Worm (Caenorhabditis elegans) whole organism, early embryonic: Measurements from ENCODE around the gene pxmp-4.

ENCODE experiments used
- B0310.2 ChIP-seq: sonication (generic microtip); optimal IDR thresholded peaks from 2 replicates; lab custom pipeline; 2016; ENCODE audit warnings: mild to moderate bottlenecking, missing genetic modification characterization, missing compliant biosample characterization
- F13C5.2 ChIP-seq: sonication (generic microtip); optimal IDR thresholded peaks from 2 replicates; lab custom pipeline; 2017; ENCODE audit warnings: mild to moderate bottlenecking, missing genetic modification characterization, inconsistent platforms, missing compliant biosample characterization
- aly-1 ChIP-seq: sonication (generic microtip); optimal IDR thresholded peaks from 2 replicates; lab custom pipeline; 2016; ENCODE audit warnings: missing genetic modification characterization, missing compliant biosample characterization
- ama-1 ChIP-seq: fragments of 150-350 bp; optimal IDR thresholded peaks from 2 replicates; lab custom pipeline; 2014
- ceh-13 ChIP-seq: fragments of 200-800 bp; sonication (Bioruptor generic); optimal IDR thresholded peaks from 2 replicates; lab custom pipeline; 2018; ENCODE audit warnings: mild to moderate bottlenecking, missing genetic modification characterization, missing compliant biosample characterization
- ceh-36 ChIP-seq: sonication (generic microtip); optimal IDR thresholded peaks from 2 replicates; lab custom pipeline; 2016; ENCODE audit warnings: missing genetic modification characterization, inconsistent platforms, missing compliant biosample characterization
- ets-7 ChIP-seq: sonication (generic microtip); optimal IDR thresholded peaks from 2 replicates; lab custom pipeline; 2016; ENCODE audit warnings: missing genotype, missing genetic modification characterization, missing compliant biosample characterization
- flt-1 ChIP-seq: fragments of 200-800 bp; sonication (Bioruptor generic); IDR thresholded peaks from 2 replicates; pipeline ENCODE4 v1.3.6; 2022; ENCODE audit warnings: missing genetic modification characterization, missing compliant biosample characterization
- hmbx-1 ChIP-seq: sonication (generic microtip); optimal IDR thresholded peaks from 2 replicates; lab custom pipeline; 2016; ENCODE audit warnings: mild to moderate bottlenecking, missing genetic modification characterization, missing compliant biosample characterization
- hmg-4 ChIP-seq: fragments of 200-800 bp; sonication (Bioruptor generic); optimal IDR thresholded peaks from 2 replicates; lab custom pipeline; 2018; ENCODE audit warnings: mild to moderate bottlenecking, missing genetic modification characterization, missing compliant biosample characterization
- hnd-1 ChIP-seq: sonication (generic microtip); optimal IDR thresholded peaks from 2 replicates; lab custom pipeline; 2016; ENCODE audit warnings: missing genetic modification characterization, missing compliant biosample characterization
- pes-1 ChIP-seq: fragments of 200-800 bp; sonication (Bioruptor generic); IDR thresholded peaks from 2 replicates; pipeline ENCODE4 v1.3.6; 2022; ENCODE audit warnings: missing genetic modification reagents, missing genetic modification characterization, missing compliant biosample characterization
- scrt-1 ChIP-seq: fragments of 200-800 bp; sonication (Bioruptor generic); IDR thresholded peaks from 2 replicates; pipeline ENCODE4 v1.3.6; 2022; ENCODE audit warnings: missing genetic modification characterization, missing compliant biosample characterization
- sea-1 ChIP-seq: fragments of 200-800 bp; sonication (Bioruptor generic); conservative IDR thresholded peaks from 2 replicates; pipeline ENCODE4 v1.3.6; 2022; ENCODE audit warnings: missing genetic modification characterization, missing compliant biosample characterization
- tbx-11 ChIP-seq: fragments of 200-800 bp; sonication (Bioruptor generic); IDR thresholded peaks from 2 replicates; pipeline ENCODE4 v1.3.6; 2022; ENCODE audit warnings: missing genetic modification characterization, missing compliant biosample characterization
- tbx-37 ChIP-seq: fragments of 200-800 bp; sonication (Bioruptor generic); conservative IDR thresholded peaks from 2 replicates; pipeline ENCODE4 v1.3.6; 2022; ENCODE audit warnings: missing genetic modification reagents, missing genetic modification characterization, missing compliant biosample characterization
- tra-4 ChIP-seq: sonication (generic microtip); optimal IDR thresholded peaks from 2 replicates; lab custom pipeline; 2017; ENCODE audit warnings: missing genetic modification characterization, missing compliant biosample characterization

pxmp-4 gene

ce11 chrIV:293995-294700, 42.8 kb downstream of the pxmp-4 start:
- TF ChIP-seq pes-1 (GFP tag; lab: Robert Waterston, UW) (no peak), hmg-4 (GFP tag; lab: Kevin White, UChicago) (no peak), ets-7 (tag; lab: Kevin White, UChicago) (no peak), flt-1 (GFP tag; lab: Robert Waterston, UW) (no peak), tra-4 (tag; lab: Kevin White, UChicago) (no peak), hmbx-1 (tag; lab: Kevin White, UChicago) (no peak)

DNA sequence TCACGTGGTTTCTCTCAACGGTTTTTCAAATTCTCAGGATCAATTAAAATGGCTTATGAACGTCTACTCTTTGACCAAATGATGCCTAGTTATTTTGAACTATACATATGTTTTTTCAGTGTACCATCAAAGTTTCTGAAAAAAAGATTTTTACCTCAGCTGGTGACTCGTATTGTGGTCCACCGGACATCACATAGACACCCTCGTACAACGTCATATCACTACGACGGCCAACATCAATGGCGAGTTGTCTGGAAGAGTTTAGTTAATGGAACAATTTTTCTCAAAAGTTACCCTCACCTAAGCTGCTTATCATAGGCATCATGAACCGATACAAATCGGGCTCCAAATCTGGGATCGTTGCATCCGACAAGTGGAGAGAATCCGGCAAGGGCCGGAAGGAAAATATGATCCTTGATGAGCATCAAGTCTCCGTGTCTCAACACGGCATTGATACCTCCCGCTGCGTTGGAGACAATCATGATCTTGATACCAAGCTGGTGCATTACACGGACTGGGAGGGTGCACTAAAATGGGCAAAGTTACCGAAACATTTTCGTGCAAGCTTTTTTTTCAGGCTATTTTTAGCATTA, 43.7 kb downstream of the pxmp-4 start:
- TF ChIP-seq flt-1 (GFP tag; lab: Robert Waterston, UW), result no peak
- TF ChIP-seq hmg-4 (GFP tag; lab: Kevin White, UChicago), result no peak
- no peak for TF ChIP-seq ceh-13 (GFP tag; lab: Kevin White, UChicago)
- TF ChIP-seq F13C5.2 (tag; lab: Kevin White, UChicago), result no peak
- TF ChIP-seq sea-1 (GFP tag; lab: Robert Waterston, UW), result no peak
- no peak for TF ChIP-seq B0310.2 (tag; lab: Kevin White, UChicago)
- TF ChIP-seq ceh-36 (tag; lab: Kevin White, UChicago), result no peak
- TF ChIP-seq hmbx-1 (tag; lab: Kevin White, UChicago), result no peak
- no peak for TF ChIP-seq hnd-1 (tag; lab: Kevin White, UChicago)
- no peak for TF ChIP-seq ama-1 (lab: Kevin White, UChicago)
- no peak for TF ChIP-seq tbx-37 (GFP tag; lab: Robert Waterston, UW)
- no peak for TF ChIP-seq pes-1 (GFP tag; lab: Robert Waterston, UW)
- TF ChIP-seq aly-1 (tag; lab: Kevin White, UChicago), result no peak
- TF ChIP-seq tbx-11 (GFP tag; lab: Robert Waterston, UW), result no peak
- TF ChIP-seq tra-4 (tag; lab: Kevin White, UChicago), result no peak
- TF ChIP-seq scrt-1 (GFP tag; lab: Robert Waterston, UW), result no peak
- TF ChIP-seq ets-7 (tag; lab: Kevin White, UChicago), result no peak

ce11 chrIV:291851-292367, 45.1 kb downstream of the pxmp-4 start:
- TF ChIP-seq ets-7 (tag; lab: Kevin White, UChicago) (no peak), tbx-11 (GFP tag; lab: Robert Waterston, UW) (no peak), hmbx-1 (tag; lab: Kevin White, UChicago) (no peak), aly-1 (tag; lab: Kevin White, UChicago) (no peak), hmg-4 (GFP tag; lab: Kevin White, UChicago) (no peak), scrt-1 (GFP tag; lab: Robert Waterston, UW) (no peak), tbx-37 (GFP tag; lab: Robert Waterston, UW) (no peak), ceh-36 (tag; lab: Kevin White, UChicago) (no peak), tra-4 (tag; lab: Kevin White, UChicago) (no peak), pes-1 (GFP tag; lab: Robert Waterston, UW) (no peak), flt-1 (GFP tag; lab: Robert Waterston, UW) (no peak), F13C5.2 (tag; lab: Kevin White, UChicago) (no peak), sea-1 (GFP tag; lab: Robert Waterston, UW) (no peak), B0310.2 (tag; lab: Kevin White, UChicago) (no peak), ceh-13 (GFP tag; lab: Kevin White, UChicago) (no peak)

- TF ChIP-seq ceh-13 (GFP tag; lab: Kevin White, UChicago) (no peak), ets-7 (tag; lab: Kevin White, UChicago) (no peak), B0310.2 (tag; lab: Kevin White, UChicago) (no peak)
These were observed 45.6 kb downstream of the pxmp-4 start, which contains the start of gene T21D12.7 for ce11 chrIV:291356-291755. Gene T21D12.7 (minus strand): TSS chrIV:291456.

DNA sequence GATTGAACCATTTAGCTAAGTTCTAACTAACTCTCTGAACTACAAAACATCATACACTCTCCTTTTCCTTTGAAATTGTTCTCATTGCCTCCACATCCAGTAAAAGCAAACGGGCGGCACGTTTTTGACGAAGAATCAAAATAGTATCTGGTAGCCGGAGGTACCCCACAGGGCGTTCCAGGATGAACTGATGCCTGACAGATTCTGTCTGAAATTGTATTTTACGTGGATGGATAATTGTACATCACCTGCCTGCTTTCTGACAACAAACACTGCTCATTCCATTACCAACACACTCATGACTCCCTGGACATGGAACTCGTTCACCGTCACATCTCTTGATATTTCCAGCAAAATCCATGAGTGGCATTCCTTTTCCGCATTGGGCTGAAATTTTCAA, 46.6 kb downstream of the pxmp-4 start:
- TF ChIP-seq hmg-4 (GFP tag; lab: Kevin White, UChicago) (no peak), flt-1 (GFP tag; lab: Robert Waterston, UW) (no peak), tbx-37 (GFP tag; lab: Robert Waterston, UW) (no peak), ceh-36 (tag; lab: Kevin White, UChicago) (no peak), F13C5.2 (tag; lab: Kevin White, UChicago) (no peak), ceh-13 (GFP tag; lab: Kevin White, UChicago) (no peak), hmbx-1 (tag; lab: Kevin White, UChicago) (no peak), tra-4 (tag; lab: Kevin White, UChicago) (no peak), pes-1 (GFP tag; lab: Robert Waterston, UW) (no peak), ets-7 (tag; lab: Kevin White, UChicago) (no peak), sea-1 (GFP tag; lab: Robert Waterston, UW) (no peak), scrt-1 (GFP tag; lab: Robert Waterston, UW) (no peak), B0310.2 (tag; lab: Kevin White, UChicago) (no peak), hnd-1 (tag; lab: Kevin White, UChicago) (no peak), tbx-11 (GFP tag; lab: Robert Waterston, UW) (no peak), aly-1 (tag; lab: Kevin White, UChicago) (no peak), ama-1 (lab: Kevin White, UChicago) (no peak)

ce11 chrIV:288027-288426, 49.0 kb downstream of the pxmp-4 start, which contains the start of gene T21D12.14:
Gene T21D12.14 (minus strand): TSS chrIV:288127.
- no peak for TF ChIP-seq flt-1 (GFP tag; lab: Robert Waterston, UW)
- TF ChIP-seq ama-1 (lab: Kevin White, UChicago), result no peak
- TF ChIP-seq F13C5.2 (tag; lab: Kevin White, UChicago), result no peak
- no peak for TF ChIP-seq ceh-13 (GFP tag; lab: Kevin White, UChicago)
- no peak for TF ChIP-seq ets-7 (tag; lab: Kevin White, UChicago)
- no peak for TF ChIP-seq tbx-37 (GFP tag; lab: Robert Waterston, UW)
- TF ChIP-seq ceh-36 (tag; lab: Kevin White, UChicago), result no peak
- TF ChIP-seq tbx-11 (GFP tag; lab: Robert Waterston, UW), result no peak
- no peak for TF ChIP-seq pes-1 (GFP tag; lab: Robert Waterston, UW)
- no peak for TF ChIP-seq B0310.2 (tag; lab: Kevin White, UChicago)
- no peak for TF ChIP-seq hmg-4 (GFP tag; lab: Kevin White, UChicago)
- TF ChIP-seq aly-1 (tag; lab: Kevin White, UChicago), result no peak
- TF ChIP-seq sea-1 (GFP tag; lab: Robert Waterston, UW), result no peak
- no peak for TF ChIP-seq scrt-1 (GFP tag; lab: Robert Waterston, UW)
- TF ChIP-seq tra-4 (tag; lab: Kevin White, UChicago), result no peak
- no peak for TF ChIP-seq hnd-1 (tag; lab: Kevin White, UChicago)
- TF ChIP-seq hmbx-1 (tag; lab: Kevin White, UChicago), result no peak
